Fruit fly (Drosophila melanogaster): ENCODE measurements around the gene CG14711.

CG14711 gene

dm6 chr3R:11595523-11595922 is 27.6 kb upstream of the CG14711 start (continued):
- no peak for TF ChIP-seq Dip3 (GFP tag; optimal IDR thresholded peaks at IDR 0.05)
- TF ChIP-seq Taf1 (GFP tag; IDR thresholded peaks at IDR 0.05): no peak
- TF ChIP-seq CG3995 (GFP tag; optimal IDR thresholded peaks at IDR 0.05): no peak
- no peak for TF ChIP-seq CG12659 (GFP tag; optimal IDR thresholded peaks at IDR 0.05)
- no peak for TF ChIP-seq Aef1 (GFP tag; IDR thresholded peaks at IDR 0.05)
- TF ChIP-seq usp (GFP tag; optimal IDR thresholded peaks at IDR 0.05): no peak
- TF ChIP-seq ci (GFP tag; IDR thresholded peaks at IDR 0.05): peak; percentile 62; the same call in 1 of the 3 replicates
- TF ChIP-seq CG4282 (GFP tag; optimal IDR thresholded peaks at IDR 0.05): no peak

DNA sequence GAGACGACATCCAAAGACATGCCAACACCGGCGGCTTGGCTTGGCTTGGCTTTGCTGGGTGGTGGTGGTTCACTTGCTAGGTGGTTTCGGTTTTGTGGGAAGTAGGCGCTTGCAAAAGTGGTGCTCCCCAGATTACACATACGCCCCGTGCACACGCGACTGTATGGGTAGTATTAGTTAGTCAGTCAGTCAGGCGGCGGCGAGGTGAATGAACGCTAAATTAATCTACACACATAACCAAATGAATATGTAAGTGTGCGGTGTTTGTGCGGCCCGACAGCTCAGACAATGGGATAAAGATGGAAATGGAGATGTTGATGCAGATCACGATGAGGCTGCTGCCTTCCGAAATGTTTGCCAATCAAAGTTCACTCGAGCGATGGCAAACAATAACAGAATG is 20.0 kb upstream of the CG14711 start:
- TF ChIP-seq Med (GFP tag) (peak; percentile 34), Ravus (GFP tag; IDR thresholded peaks at IDR 0.05) (no peak), ci (GFP tag; IDR thresholded peaks at IDR 0.05) (0 out of 3 replicates have a peak, but pooled peaks have one; percentile 29), vvl (GFP tag; IDR thresholded peaks at IDR 0.05) (peak; percentile 54), CG7372 (GFP tag; IDR thresholded peaks at IDR 0.05) (peak; percentile 42; the same call in 1 of the 2 replicates), Doc3 (GFP tag; IDR thresholded peaks at IDR 0.05; ENCODE audit: partially characterized antibody) (no peak), CG13123 (GFP tag; optimal IDR thresholded peaks at IDR 0.05) (no peak)

dm6 chr3R:11604654-11605436 is 18.3 kb upstream of the CG14711 start:
- no peak for TF ChIP-seq Sin3A (optimal IDR thresholded peaks at IDR 0.05)
- peak; percentile 49; the same call in 1 of the 3 replicates for TF ChIP-seq gce (GFP tag; IDR thresholded peaks at IDR 0.05)
- peak; percentile 94; the same call in 3 of the 4 replicates for TF ChIP-seq chinmo (GFP tag; IDR thresholded peaks at IDR 0.05; ENCODE audit: partially characterized antibody)
- peak; percentile 5 for TF ChIP-seq trem (tag; optimal IDR thresholded peaks at IDR 0.05)
- TF ChIP-seq CG1647 (GFP tag; optimal IDR thresholded peaks at IDR 0.05): no peak
- peak; percentile 64; the same call in 1 of the 3 replicates for TF ChIP-seq z (GFP tag; IDR thresholded peaks at IDR 0.05)
- TF ChIP-seq Dad (GFP tag; optimal IDR thresholded peaks at IDR 0.05): no peak
- TF ChIP-seq E2f2 (GFP tag; IDR thresholded peaks at IDR 0.05): peak; percentile 17; the same call in 1 of the 2 replicates
- TF ChIP-seq pzg (GFP tag; optimal IDR thresholded peaks at IDR 0.05): no peak
- no peak for TF ChIP-seq CG3726 (GFP tag; IDR thresholded peaks at IDR 0.05)
- peak in 1 of 2 experiments; percentile 52 for TF ChIP-seq eve (GFP tag; optimal IDR thresholded peaks at IDR 0.05)
- no peak for TF ChIP-seq Spps (tag; optimal IDR thresholded peaks at IDR 0.05)
- TF ChIP-seq yki (optimal IDR thresholded peaks at IDR 0.05): peak; percentile 99
- peak; percentile 46 for TF ChIP-seq Hand (GFP tag; optimal IDR thresholded peaks at IDR 0.05)
- TF ChIP-seq vvl (GFP tag; IDR thresholded peaks at IDR 0.05): peak; percentile 60; the same call in 1 of the 2 replicates
- TF ChIP-seq onecut (GFP tag; IDR thresholded peaks at IDR 0.05): peak; percentile 98
- TF ChIP-seq gsb (GFP tag; IDR thresholded peaks at IDR 0.05): no peak
- peak; percentile 97 to 99 for TF ChIP-seq Trl (optimal IDR thresholded peaks at IDR 0.05)
- peak; percentile 7 for TF ChIP-seq Trl (GFP tag; optimal IDR thresholded peaks at IDR 0.05)
- peak; percentile 20; the same call in 1 of the 2 replicates for TF ChIP-seq peb (GFP tag; IDR thresholded peaks at IDR 0.05)
- TF ChIP-seq HLHmδ (GFP tag; optimal IDR thresholded peaks at IDR 0.05): peak; percentile 37
- TF ChIP-seq CG31224 (GFP tag; IDR thresholded peaks at IDR 0.05): no peak
- peak; percentile 59; the same call in 1 of the 2 replicates for TF ChIP-seq Drgx (GFP tag; IDR thresholded peaks at IDR 0.05)
- peak; percentile 80 for TF ChIP-seq sna (GFP tag; IDR thresholded peaks at IDR 0.05; ENCODE audit: partially characterized antibody)
- TF ChIP-seq CG4360 (GFP tag; IDR thresholded peaks at IDR 0.05): peak; percentile 50
- peak; percentile 30; the same call in 1 of the 2 replicates for TF ChIP-seq chm (GFP tag; IDR thresholded peaks at IDR 0.05)
- TF ChIP-seq CG2116 (GFP tag; optimal IDR thresholded peaks at IDR 0.05): peak; percentile 11
- TF ChIP-seq CG15269 (tag; optimal IDR thresholded peaks at IDR 0.05): no peak
- peak in 1 of 2 experiments; percentile 53 for TF ChIP-seq crp (GFP tag; optimal IDR thresholded peaks at IDR 0.05)
- TF ChIP-seq Dll (GFP tag; IDR thresholded peaks at IDR 0.05; ENCODE audit: partially characterized antibody): peak; percentile 77
- TF ChIP-seq CG7372 (GFP tag; IDR thresholded peaks at IDR 0.05): no peak
- peak; percentile 30; the same call in 1 of the 3 replicates for TF ChIP-seq CG7357 (GFP tag; IDR thresholded peaks at IDR 0.05)
- TF ChIP-seq unc-4 (GFP tag; IDR thresholded peaks at IDR 0.05; ENCODE audit: partially characterized antibody): peak; percentile 59
- TF ChIP-seq sens-2 (GFP tag; IDR thresholded peaks at IDR 0.05): peak; percentile 23; the same call in 1 of the 2 replicates
- TF ChIP-seq Blimp-1 (GFP tag; optimal IDR thresholded peaks at IDR 0.05): peak; percentile 29

Data from whole organism, embryonic.